Fruit fly (Drosophila melanogaster) whole organism, embryonic: ENCODE data around the gene Ltn1.

Source experiments
- Abd-B ChIP-seq: fragments of 200-800 bp; sonication (Bioruptor generic); optimal IDR thresholded peaks from 2 replicates; lab custom pipeline; 2018; ENCODE audit warnings: missing biosample characterization, mild to moderate bottlenecking, missing genetic modification characterization, moderate library complexity
- B-H1 ChIP-seq: fragments of 200-800 bp; sonication (Bioruptor generic); IDR thresholded peaks from 3 replicates; pipeline ENCODE4 v1.3.6; 2022; ENCODE audit warnings: missing biosample characterization, missing genetic modification characterization
- Bgb ChIP-seq: fragments of 200-800 bp; sonication (Bioruptor generic); IDR thresholded peaks from 2 replicates; pipeline ENCODE4 v1.3.6; 2022; ENCODE audit warnings: missing biosample characterization, missing genetic modification characterization; ENCODE audit not compliant: partially characterized antibody
- CG10431 ChIP-seq: fragments of 200-800 bp; sonication (Bioruptor generic); optimal IDR thresholded peaks from 3 replicates; lab custom pipeline; 2018; ENCODE audit warnings: missing biosample characterization, mild to moderate bottlenecking, missing genetic modification characterization
- CG10565 ChIP-seq: fragments of 200-800 bp; sonication (Bioruptor generic); optimal IDR thresholded peaks from 3 replicates; lab custom pipeline; 2016; ENCODE audit warnings: missing biosample characterization, mild to moderate bottlenecking, missing genetic modification characterization
- CG12659 ChIP-seq: fragments of 200-800 bp; sonication (Bioruptor generic); optimal IDR thresholded peaks from 3 replicates; lab custom pipeline; 2017; ENCODE audit warnings: mild to moderate bottlenecking, missing biosample characterization, missing genetic modification reagents, missing genetic modification characterization
- CG13123 ChIP-seq: fragments of 200-800 bp; sonication (Bioruptor generic); optimal IDR thresholded peaks from 2 replicates; lab custom pipeline; 2016; ENCODE audit warnings: missing biosample characterization, missing genetic modification characterization
- CG13424 ChIP-seq: fragments of 200-800 bp; sonication (Bioruptor generic); optimal IDR thresholded peaks from 2 replicates; lab custom pipeline; 2019; ENCODE audit warnings: missing biosample characterization, mild to moderate bottlenecking, missing genetic modification characterization, moderate library complexity
- CG14014 ChIP-seq: fragments of 200-800 bp; sonication (Bioruptor generic); IDR thresholded peaks from 2 replicates; pipeline ENCODE4 v1.3.6; 2022; ENCODE audit warnings: missing biosample characterization, missing genetic modification characterization
- CG15269 ChIP-seq: fragments of 200-800 bp; sonication (Bioruptor generic); optimal IDR thresholded peaks from 2 replicates; lab custom pipeline; 2018; ENCODE audit warnings: missing biosample characterization, mild to moderate bottlenecking, missing genetic modification characterization, moderate library complexity
- CG15601 ChIP-seq: fragments of 200-800 bp; sonication (Bioruptor generic); optimal IDR thresholded peaks from 3 replicates; lab custom pipeline; 2019; ENCODE audit warnings: missing biosample characterization, mild to moderate bottlenecking, missing genetic modification characterization, moderate library complexity
- CG1603 ChIP-seq: fragments of 200-800 bp; sonication (Bioruptor generic); optimal IDR thresholded peaks from 2 replicates; lab custom pipeline; 2019; ENCODE audit warnings: missing biosample characterization, mild to moderate bottlenecking, missing genetic modification characterization, moderate library complexity
- CG1647 ChIP-seq: fragments of 200-800 bp; sonication (Bioruptor generic); optimal IDR thresholded peaks from 3 replicates; lab custom pipeline; 2016; ENCODE audit warnings: missing biosample characterization, missing genetic modification characterization
- CG16813 ChIP-seq: fragments of 200-800 bp; sonication (Bioruptor generic); IDR thresholded peaks from 3 replicates; pipeline ENCODE4 v1.3.6; 2022; ENCODE audit warnings: missing biosample characterization, missing genetic modification characterization; ENCODE audit not compliant: partially characterized antibody
- CG2116 ChIP-seq: fragments of 200-800 bp; sonication (Bioruptor generic); optimal IDR thresholded peaks from 3 replicates; lab custom pipeline; 2018; ENCODE audit warnings: missing biosample characterization, mild to moderate bottlenecking, missing genetic modification characterization
- CG2120 ChIP-seq: fragments of 200-800 bp; sonication (Bioruptor generic); optimal IDR thresholded peaks from 3 replicates; lab custom pipeline; 2016; ENCODE audit warnings: missing biosample characterization, missing genetic modification characterization
- CG31224 ChIP-seq: fragments of 200-800 bp; sonication (Bioruptor generic); IDR thresholded peaks from 2 replicates; pipeline ENCODE4 v1.3.6; 2022; ENCODE audit warnings: missing biosample characterization, missing genetic modification characterization
- CG31388 ChIP-seq: fragments of 200-800 bp; sonication (Bioruptor generic); optimal IDR thresholded peaks from 2 replicates; lab custom pipeline; 2016; ENCODE audit warnings: missing biosample characterization, missing genetic modification characterization
- CG3407 ChIP-seq: fragments of 200-800 bp; sonication (Bioruptor generic); optimal IDR thresholded peaks from 2 replicates; lab custom pipeline; 2018; ENCODE audit warnings: missing biosample characterization, mild to moderate bottlenecking, missing genetic modification characterization
- CG3838 ChIP-seq: fragments of 200-800 bp; sonication (Bioruptor generic); optimal IDR thresholded peaks from 3 replicates; lab custom pipeline; 2016; ENCODE audit warnings: missing biosample characterization, missing genetic modification characterization
- CG42726 ChIP-seq: fragments of 200-800 bp; sonication (Bioruptor generic); IDR thresholded peaks from 2 replicates; pipeline ENCODE4 v1.3.6; 2022; ENCODE audit warnings: missing biosample characterization, missing genetic modification characterization; ENCODE audit not compliant: partially characterized antibody
- CG6654 ChIP-seq: fragments of 200-800 bp; sonication (Bioruptor generic); optimal IDR thresholded peaks from 2 replicates; lab custom pipeline; 2017; ENCODE audit warnings: missing biosample characterization, mild to moderate bottlenecking, missing genetic modification characterization
- CG8281 ChIP-seq: fragments of 200-800 bp; sonication (Bioruptor generic); optimal IDR thresholded peaks from 2 replicates; lab custom pipeline; 2018; ENCODE audit warnings: missing biosample characterization, mild to moderate bottlenecking, missing genetic modification characterization, moderate library complexity
- Dek ChIP-seq: fragments of 200-800 bp; sonication (Bioruptor generic); optimal IDR thresholded peaks from 3 replicates; lab custom pipeline; 2019; ENCODE audit warnings: missing biosample characterization, mild to moderate bottlenecking, missing genetic modification characterization, moderate library complexity
- Fer2 ChIP-seq: fragments of 200-800 bp; sonication (Bioruptor generic); optimal IDR thresholded peaks from 2 replicates; lab custom pipeline; 2018; ENCODE audit warnings: missing biosample characterization, mild to moderate bottlenecking, missing genetic modification characterization, moderate library complexity
- MESR4 ChIP-seq: fragments of 200-800 bp; sonication (Bioruptor generic); optimal IDR thresholded peaks from 2 replicates; lab custom pipeline; 2018; ENCODE audit warnings: missing biosample characterization, mild to moderate bottlenecking, missing genetic modification characterization, moderate library complexity
- Max ChIP-seq: fragments of 200-800 bp; sonication (Bioruptor generic); optimal IDR thresholded peaks from 2 replicates; lab custom pipeline; 2016; ENCODE audit warnings: missing biosample characterization, mild to moderate bottlenecking, missing genetic modification characterization
- Mes4 ChIP-seq: fragments of 200-800 bp; sonication (Bioruptor generic); optimal IDR thresholded peaks from 2 replicates; lab custom pipeline; 2016; ENCODE audit warnings: missing biosample characterization, missing genetic modification characterization
- Ptx1 ChIP-seq: fragments of 200-800 bp; sonication (Bioruptor generic); IDR thresholded peaks from 2 replicates; pipeline ENCODE4 v1.3.6; 2022; ENCODE audit warnings: missing biosample characterization, missing genetic modification characterization
- TFAM ChIP-seq: fragments of 200-800 bp; sonication (Bioruptor generic); optimal IDR thresholded peaks from 2 replicates; lab custom pipeline; 2017; ENCODE audit warnings: missing biosample characterization, missing genetic modification characterization, inconsistent platforms
- amos ChIP-seq: fragments of 200-800 bp; sonication (Bioruptor generic); IDR thresholded peaks from 2 replicates; pipeline ENCODE4 v1.3.6; 2022; ENCODE audit warnings: missing biosample characterization, missing genetic modification characterization; ENCODE audit not compliant: partially characterized antibody
- ara ChIP-seq: fragments of 200-800 bp; sonication (Bioruptor generic); IDR thresholded peaks from 2 replicates; pipeline ENCODE4 v1.3.6; 2022; ENCODE audit warnings: missing biosample characterization, missing genetic modification characterization
- chif ChIP-seq, 2 experiments: fragments of 200-800 bp; sonication (Bioruptor generic); optimal IDR thresholded peaks; 3 replicates each; lab custom pipeline; 2016; ENCODE audit warnings: missing biosample characterization in 2 of 2, missing genetic modification characterization in 2 of 2
- crc ChIP-seq: fragments of 200-800 bp; sonication (Bioruptor generic); optimal IDR thresholded peaks from 2 replicates; lab custom pipeline; 2016; ENCODE audit warnings: missing biosample characterization, missing genetic modification characterization
- gcm ChIP-seq: fragments of 200-800 bp; sonication (Bioruptor generic); optimal IDR thresholded peaks from 2 replicates; lab custom pipeline; 2019; ENCODE audit warnings: missing biosample characterization, mild to moderate bottlenecking, missing genetic modification characterization, moderate library complexity
- grau ChIP-seq: fragments of 200-800 bp; optimal IDR thresholded peaks from 3 replicates; lab custom pipeline; 2019; ENCODE audit warnings: missing biosample characterization, mild to moderate bottlenecking, missing genetic modification characterization, moderate library complexity
- knrl ChIP-seq: fragments of 200-800 bp; sonication (Bioruptor generic); IDR thresholded peaks from 3 replicates; pipeline ENCODE4 v1.3.6; 2022; ENCODE audit warnings: missing biosample characterization, missing genetic modification characterization; ENCODE audit not compliant: partially characterized antibody
- oc ChIP-seq: fragments of 200-800 bp; sonication (Bioruptor generic); optimal IDR thresholded peaks from 2 replicates; lab custom pipeline; 2018; ENCODE audit warnings: missing biosample characterization, mild to moderate bottlenecking, missing genetic modification characterization, moderate library complexity
- pros ChIP-seq: fragments of 200-800 bp; sonication (Bioruptor generic); optimal IDR thresholded peaks from 3 replicates; lab custom pipeline; 2019; ENCODE audit warnings: missing biosample characterization, mild to moderate bottlenecking, missing genetic modification characterization, moderate library complexity
- salm ChIP-seq: fragments of 200-800 bp; sonication (Bioruptor generic); optimal IDR thresholded peaks from 2 replicates; lab custom pipeline; 2018; ENCODE audit warnings: missing biosample characterization, mild to moderate bottlenecking, missing genetic modification characterization
- sd ChIP-seq: fragments of 200-800 bp; sonication (Bioruptor generic); optimal IDR thresholded peaks from 3 replicates; lab custom pipeline; 2018; ENCODE audit warnings: missing biosample characterization, mild to moderate bottlenecking, missing genetic modification characterization, moderate library complexity
- sens ChIP-seq: fragments of 200-800 bp; sonication (Bioruptor generic); peaks from one replicate; lab custom pipeline; 2016; ENCODE audit warnings: missing biosample characterization, missing genetic modification characterization
- slou ChIP-seq: fragments of 200-800 bp; sonication (Bioruptor generic); optimal IDR thresholded peaks from 3 replicates; lab custom pipeline; 2016; ENCODE audit warnings: missing biosample characterization, missing genetic modification characterization
- ssp ChIP-seq: fragments of 200-800 bp; sonication (Bioruptor generic); IDR thresholded peaks from 2 replicates; pipeline ENCODE4 v1.3.6; 2022; ENCODE audit warnings: missing biosample characterization, missing genetic modification characterization
- stwl ChIP-seq: fragments of 200-800 bp; sonication (Bioruptor generic); optimal IDR thresholded peaks from 3 replicates; lab custom pipeline; 2018; ENCODE audit warnings: missing biosample characterization, mild to moderate bottlenecking, missing genetic modification characterization, moderate library complexity
- tap ChIP-seq: fragments of 200-800 bp; optimal IDR thresholded peaks from 3 replicates; lab custom pipeline; 2019; ENCODE audit warnings: missing biosample characterization, mild to moderate bottlenecking, missing genetic modification characterization, moderate library complexity
- toy ChIP-seq: fragments of 200-800 bp; sonication (Bioruptor generic); IDR thresholded peaks from 2 replicates; pipeline ENCODE4 v1.3.6; 2022; ENCODE audit warnings: missing biosample characterization, missing genetic modification characterization
- zfh1 ChIP-seq: fragments of 200-800 bp; sonication (Bioruptor generic); IDR thresholded peaks from 3 replicates; pipeline ENCODE4 v1.3.6; 2022; ENCODE audit warnings: missing biosample characterization, missing genetic modification characterization
- zfh2 ChIP-seq: fragments of 200-800 bp; sonication (Bioruptor generic); optimal IDR thresholded peaks from 2 replicates; lab custom pipeline; 2016; ENCODE audit warnings: missing biosample characterization, missing genetic modification characterization

The Ltn1 gene

dm6 chr3L:19569407-19569806 lies 17.3 kb upstream of the Ltn1 start (continued):
- TF ChIP-seq CG10565 (GFP tag; lab: Kevin White, UChicago) (no peak), sens (GFP tag; lab: Kevin White, UChicago) (peak; percentile 73)

dm6 chr3L:19568999-19569398 lies 16.9 kb upstream of the Ltn1 start:
- TF ChIP-seq CG42726 (GFP tag; lab: Robert Waterston, UW) (0 out of 2 replicates have a peak, but pooled peaks have one; percentile 12), tap (tag; lab: Kevin White, UChicago) (no peak), TFAM (GFP tag; lab: Kevin White, UChicago) (no peak), CG10431 (GFP tag; lab: Kevin White, UChicago) (no peak), chif (GFP tag; optimal IDR thresholded peaks at IDR 0.05; lab: Kevin White, UChicago) (no peak), Bgb (GFP tag; lab: Robert Waterston, UW) (peak; percentile 54), Ptx1 (GFP tag; lab: Robert Waterston, UW) (no peak), CG2120 (no peak), CG15269 (no peak), knrl (GFP tag; lab: Robert Waterston, UW) (peak; percentile 55), sd (tag; lab: Kevin White, UChicago) (no peak), ssp (GFP tag; lab: Robert Waterston, UW) (no peak), salm (tag; lab: Kevin White, UChicago) (no peak), CG31388 (no peak), pros (GFP tag; lab: Kevin White, UChicago) (no peak), gcm (GFP tag; lab: Kevin White, UChicago) (no peak), zfh2 (GFP tag; lab: Kevin White, UChicago) (no peak), ara (no peak), Fer2 (tag; lab: Kevin White, UChicago) (no peak), crc (GFP tag; lab: Kevin White, UChicago) (no peak), toy (GFP tag; lab: Robert Waterston, UW) (no peak), stwl (tag; lab: Kevin White, UChicago) (peak; percentile 14), B-H1 (GFP tag; lab: Robert Waterston, UW) (no peak), CG1603 (tag; lab: Kevin White, UChicago) (peak; percentile 9), Mes4 (GFP tag; lab: Kevin White, UChicago) (no peak), CG3407 (GFP tag; lab: Kevin White, UChicago) (no peak), grau (tag; lab: Kevin White, UChicago) (no peak), zfh1 (GFP tag; lab: Robert Waterston, UW) (no peak), amos (peak; percentile 60; the same call in 1 of the 2 replicates), CG13424 (tag; lab: Kevin White, UChicago) (no peak), CG1647 (GFP tag; lab: Kevin White, UChicago) (no peak), Max (GFP tag; lab: Kevin White, UChicago) (no peak), CG6654 (GFP tag; lab: Kevin White, UChicago) (no peak), slou (GFP tag; lab: Kevin White, UChicago) (no peak), CG15601 (no peak), CG16813 (GFP tag; lab: Robert Waterston, UW) (no peak), Abd-B (GFP tag; lab: Kevin White, UChicago) (no peak), CG12659 (GFP tag; lab: Kevin White, UChicago) (no peak), oc (tag; lab: Kevin White, UChicago) (no peak), CG14014 (GFP tag; lab: Robert Waterston, UW) (no peak), CG13123 (GFP tag; lab: Kevin White, UChicago) (no peak), CG2116 (GFP tag; lab: Kevin White, UChicago) (no peak), CG31224 (GFP tag; lab: Robert Waterston, UW) (no peak), Dek (tag; lab: Kevin White, UChicago) (no peak), MESR4 (GFP tag; lab: Kevin White, UChicago) (no peak), CG8281 (tag; lab: Kevin White, UChicago) (no peak), CG3838 (GFP tag; lab: Kevin White, UChicago) (no peak)
